Fruit fly (Drosophila melanogaster) Kc167 (cell line): Measurements from ENCODE around the gene CG43739.

Experiments used
- Myc ChIP-seq: fragments of >200 bp; optimal IDR thresholded peaks from 2 replicates; lab custom pipeline; 2017; ENCODE audit warnings: missing external identifiers
- Sin3A ChIP-seq: fragments of >200 bp; optimal IDR thresholded peaks from 2 replicates; lab custom pipeline; 2018; ENCODE audit warnings: missing external identifiers
- h ChIP-seq: fragments of >200 bp; optimal IDR thresholded peaks from 3 replicates; lab custom pipeline; 2018; ENCODE audit warnings: missing external identifiers
- insv ChIP-seq: fragments of >200 bp; optimal IDR thresholded peaks from 3 replicates; lab custom pipeline; 2018; ENCODE audit warnings: missing external identifiers
- psq ChIP-seq: fragments of >200 bp; optimal IDR thresholded peaks from 2 replicates; lab custom pipeline; 2017; ENCODE audit warnings: missing external identifiers
- ttk ChIP-seq: sonication (Bioruptor generic); optimal IDR thresholded peaks from 2 replicates; lab custom pipeline; 2017; ENCODE audit warnings: missing external identifiers

The CG43739 gene

dm6 chr2L:20922196-20923087, 3.7 kb upstream of the CG43739 start, which contains the start of gene Mtp:
Mtp (minus strand) TSS chr2L:20922876.
- TF ChIP-seq insv (lab: Kevin White, UChicago): no peak

dm6 chr2L:20918056-20918674, 566 bp downstream of the CG43739 start:
- TF ChIP-seq Myc (lab: Kevin White, UChicago) (no peak), h (lab: Kevin White, UChicago) (no peak), Sin3A (lab: Kevin White, UChicago) (no peak), insv (lab: Kevin White, UChicago) (no peak), ttk (lab: Kevin White, UChicago) (no peak), psq (no peak)

dm6 chr2L:20917235-20918055, 1.3 kb downstream of the CG43739 start:
- TF ChIP-seq ttk (lab: Kevin White, UChicago) (no peak), psq (no peak), Myc (lab: Kevin White, UChicago) (no peak), h (lab: Kevin White, UChicago) (no peak), insv (lab: Kevin White, UChicago) (no peak), Sin3A (lab: Kevin White, UChicago) (no peak)

dm6 chr2L:20916672-20917209, 2.0 kb downstream of the CG43739 start:
- TF ChIP-seq ttk (lab: Kevin White, UChicago): no peak
- no peak for TF ChIP-seq h (lab: Kevin White, UChicago)
- no peak for TF ChIP-seq Myc (lab: Kevin White, UChicago)
- TF ChIP-seq Sin3A (lab: Kevin White, UChicago): no peak
- TF ChIP-seq psq: no peak
- TF ChIP-seq insv (lab: Kevin White, UChicago): no peak

dm6 chr2L:20915224-20915623, 3.5 kb downstream of the CG43739 start:
- TF ChIP-seq Sin3A (lab: Kevin White, UChicago) (no peak), Myc (lab: Kevin White, UChicago) (no peak), h (lab: Kevin White, UChicago) (no peak), insv (lab: Kevin White, UChicago) (no peak), psq (no peak), ttk (lab: Kevin White, UChicago) (no peak)

dm6 chr2L:20913528-20913927, 5.2 kb downstream of the CG43739 start:
- TF ChIP-seq h (lab: Kevin White, UChicago) (no peak), ttk (lab: Kevin White, UChicago) (no peak), insv (lab: Kevin White, UChicago) (no peak), Myc (lab: Kevin White, UChicago) (no peak), psq (no peak), Sin3A (lab: Kevin White, UChicago) (no peak)

- TF ChIP-seq psq (no peak), h (lab: Kevin White, UChicago) (no peak), ttk (lab: Kevin White, UChicago) (no peak), Myc (lab: Kevin White, UChicago) (no peak), insv (lab: Kevin White, UChicago) (no peak), Sin3A (lab: Kevin White, UChicago) (no peak)
These were observed 5.9 kb downstream of the CG43739 start for dm6 chr2L:20912789-20913300.

- TF ChIP-seq insv (lab: Kevin White, UChicago) (no peak), psq (no peak), Myc (lab: Kevin White, UChicago) (no peak), Sin3A (lab: Kevin White, UChicago) (no peak), h (lab: Kevin White, UChicago) (no peak), ttk (lab: Kevin White, UChicago) (no peak)
These were observed 7.4 kb downstream of the CG43739 start for dm6 chr2L:20911374-20911773.

dm6 chr2L:20909301-20909700, 9.4 kb downstream of the CG43739 start:
- no peak for TF ChIP-seq ttk (lab: Kevin White, UChicago)
- no peak for TF ChIP-seq h (lab: Kevin White, UChicago)
- TF ChIP-seq Myc (lab: Kevin White, UChicago): no peak
- TF ChIP-seq psq: no peak
- no peak for TF ChIP-seq insv (lab: Kevin White, UChicago)
- TF ChIP-seq Sin3A (lab: Kevin White, UChicago): no peak

dm6 chr2L:20907995-20908654, 10.6 kb downstream of the CG43739 start:
- no peak for TF ChIP-seq psq
- TF ChIP-seq Myc (lab: Kevin White, UChicago): no peak
- TF ChIP-seq ttk (lab: Kevin White, UChicago): no peak
- no peak for TF ChIP-seq h (lab: Kevin White, UChicago)
- no peak for TF ChIP-seq Sin3A (lab: Kevin White, UChicago)
- TF ChIP-seq insv (lab: Kevin White, UChicago): no peak
